Fruit fly (Drosophila melanogaster) whole organism, wandering third instar larva: Measurements from ENCODE around the gene CG5276.
A peak's percentile ranks its signal among the peaks of the same experiment; 100 is the strongest.

ENCODE experiments used
- Abd-B ChIP-seq: fragments of >200 bp; optimal IDR thresholded peaks from 2 replicates; lab custom pipeline; 2017; ENCODE audit warnings: missing biosample characterization, missing genetic modification characterization
- CG32264 ChIP-seq: fragments of 200-800 bp; sonication (Bioruptor generic); optimal IDR thresholded peaks from 2 replicates; lab custom pipeline; 2016; ENCODE audit warnings: missing biosample characterization, missing genetic modification characterization
- CG9705 ChIP-seq: fragments of 200-800 bp; sonication (Bioruptor generic); optimal IDR thresholded peaks from 2 replicates; lab custom pipeline; 2018; ENCODE audit warnings: missing biosample characterization, mild to moderate bottlenecking, missing genetic modification characterization
- CrebA ChIP-seq: fragments of 200-800 bp; sonication (Bioruptor generic); optimal IDR thresholded peaks from 2 replicates; lab custom pipeline; 2016; ENCODE audit warnings: missing biosample characterization, mild to moderate bottlenecking, missing genetic modification characterization, borderline replicate concordance
- Dfd ChIP-seq: fragments of >200 bp; optimal IDR thresholded peaks from 2 replicates; lab custom pipeline; 2017; ENCODE audit warnings: missing biosample characterization, missing genetic modification characterization
- Dif ChIP-seq: fragments of 200-275, 200-300 bp; sonication (Bioruptor generic); optimal IDR thresholded peaks from 2 replicates; lab custom pipeline; 2018; ENCODE audit warnings: missing biosample characterization, missing genetic modification characterization; ENCODE audit not compliant: partially characterized antibody
- GATAd ChIP-seq: sonication (Bioruptor generic); optimal IDR thresholded peaks from 2 replicates; lab custom pipeline; 2016; ENCODE audit warnings: missing biosample characterization, missing genetic modification characterization
- HLH106 ChIP-seq: fragments of 200-800 bp; optimal IDR thresholded peaks from 3 replicates; lab custom pipeline; 2019; ENCODE audit warnings: missing biosample characterization, mild to moderate bottlenecking, missing genetic modification characterization, moderate library complexity
- Hnf4 ChIP-seq: fragments of 200-800 bp; sonication (Bioruptor generic); optimal IDR thresholded peaks from 2 replicates; lab custom pipeline; 2016; ENCODE audit warnings: missing biosample characterization, mild to moderate bottlenecking, missing genetic modification characterization
- Hr78 ChIP-seq: fragments of >200 bp; optimal IDR thresholded peaks from 2 replicates; lab custom pipeline; 2017; ENCODE audit warnings: missing biosample characterization, missing genetic modification characterization
- Hr83 ChIP-seq: fragments of 200-300 bp; sonication (Bioruptor generic); optimal IDR thresholded peaks from 2 replicates; lab custom pipeline; 2016; ENCODE audit warnings: missing biosample characterization, mild to moderate bottlenecking, missing genetic modification characterization, moderate library complexity; ENCODE audit not compliant: poor library complexity, severe bottlenecking
- Jra ChIP-seq: sonication (Bioruptor generic); optimal IDR thresholded peaks from 2 replicates; lab custom pipeline; 2016; ENCODE audit warnings: missing biosample characterization, missing genetic modification characterization
- Mio ChIP-seq: sonication (Bioruptor generic); optimal IDR thresholded peaks from 2 replicates; lab custom pipeline; 2016; ENCODE audit warnings: missing biosample characterization, missing genetic modification characterization
- Myc ChIP-seq: fragments of >200 bp; optimal IDR thresholded peaks from 2 replicates; lab custom pipeline; 2017
- N ChIP-seq: fragments of >200 bp; optimal IDR thresholded peaks from 2 replicates; lab custom pipeline; 2018; ENCODE audit warnings: missing biosample characterization, missing external identifiers, missing genetic modification characterization
- OdsH ChIP-seq: fragments of 200-800 bp; sonication (Bioruptor generic); optimal IDR thresholded peaks from 2 replicates; lab custom pipeline; 2016; ENCODE audit warnings: missing biosample characterization, mild to moderate bottlenecking, missing genetic modification characterization
- Rel ChIP-seq, 2 experiments: fragments of 200-800 bp; sonication (Bioruptor generic) in 1 of 2; optimal IDR thresholded peaks; 2 replicates in 1 of 2; 3 replicates in 1 of 2; lab custom pipeline; 2016 to 2019; ENCODE audit warnings: mild to moderate bottlenecking in 2 of 2, missing biosample characterization in 2 of 2, missing genetic modification characterization in 2 of 2, moderate library complexity in 1 of 2
- Sp1 ChIP-seq: fragments of 200-800 bp; sonication (Bioruptor generic); optimal IDR thresholded peaks from 3 replicates; lab custom pipeline; 2019; ENCODE audit warnings: missing biosample characterization, mild to moderate bottlenecking, missing genetic modification characterization, moderate library complexity
- Vsx2 ChIP-seq: fragments of 200-300, 225-300 bp; sonication (Bioruptor generic); optimal IDR thresholded peaks from 2 replicates; lab custom pipeline; 2018; ENCODE audit warnings: missing biosample characterization, missing genetic modification characterization; ENCODE audit not compliant: partially characterized antibody
- br ChIP-seq: fragments of 200-800 bp; sonication (Bioruptor generic); optimal IDR thresholded peaks from 2 replicates; lab custom pipeline; 2016; ENCODE audit warnings: missing biosample characterization, missing genetic modification characterization
- brk ChIP-seq: fragments of 200-800 bp; sonication (Bioruptor generic); optimal IDR thresholded peaks from 2 replicates; lab custom pipeline; 2016; ENCODE audit warnings: missing biosample characterization, mild to moderate bottlenecking, missing genetic modification characterization
- dl ChIP-seq, 2 experiments: fragments of 175-275, 200-275 bp in 1 of 2; fragments of 200-275 bp in 1 of 2; sonication (Bioruptor generic); optimal IDR thresholded peaks; lab custom pipeline; 2018; ENCODE audit warnings: mild to moderate bottlenecking in 2 of 2, missing biosample characterization in 2 of 2, missing genetic modification characterization in 2 of 2, moderate library complexity in 2 of 2; ENCODE audit not compliant: partially characterized antibody in 2 of 2, insufficient read depth in 1 of 2
- dmrt93B ChIP-seq: fragments of 200-800 bp; sonication (Bioruptor generic); optimal IDR thresholded peaks from 2 replicates; lab custom pipeline; 2018; ENCODE audit warnings: missing biosample characterization, mild to moderate bottlenecking, missing genetic modification characterization
- dsf ChIP-seq: sonication (Bioruptor generic); optimal IDR thresholded peaks from 2 replicates; lab custom pipeline; 2016; ENCODE audit warnings: missing biosample characterization, missing genetic modification characterization, borderline replicate concordance
- ey ChIP-seq: fragments of 200-800 bp; sonication (Bioruptor generic); optimal IDR thresholded peaks from 2 replicates; lab custom pipeline; 2016; ENCODE audit warnings: missing biosample characterization, missing genetic modification characterization
- foxo ChIP-seq, 2 experiments: fragments of 200-800 bp; sonication (Bioruptor generic); optimal IDR thresholded peaks; 2 replicates in 1 of 2; 3 replicates in 1 of 2; lab custom pipeline; 2016 to 2017; ENCODE audit warnings: missing biosample characterization in 2 of 2, missing genetic modification characterization in 2 of 2
- fru ChIP-seq: fragments of 200-800 bp; sonication (Bioruptor generic); optimal IDR thresholded peaks from 3 replicates; lab custom pipeline; 2016; ENCODE audit warnings: missing biosample characterization, mild to moderate bottlenecking, missing genetic modification characterization
- h ChIP-seq: fragments of 200-800 bp; sonication (Bioruptor generic); optimal IDR thresholded peaks from 3 replicates; lab custom pipeline; 2016; ENCODE audit warnings: missing biosample characterization, mild to moderate bottlenecking, missing genetic modification characterization
- jim ChIP-seq: fragments of 175-275, 200-325 bp; sonication (Bioruptor generic); optimal IDR thresholded peaks from 2 replicates; lab custom pipeline; 2016; ENCODE audit warnings: missing biosample characterization, mild to moderate bottlenecking, missing genetic modification characterization
- lola ChIP-seq: fragments of >200 bp; optimal IDR thresholded peaks from 2 replicates; lab custom pipeline; 2017; ENCODE audit warnings: missing biosample characterization, missing genetic modification characterization
- pan ChIP-seq: fragments of >200 bp; optimal IDR thresholded peaks from 2 replicates; lab custom pipeline; 2017
- psq ChIP-seq: fragments of 200-800 bp; sonication (Bioruptor generic); optimal IDR thresholded peaks from 3 replicates; lab custom pipeline; 2017; ENCODE audit warnings: missing biosample characterization, mild to moderate bottlenecking, missing genetic modification characterization, moderate library complexity
- rgr ChIP-seq: fragments of 200-800 bp; sonication (Bioruptor generic); optimal IDR thresholded peaks from 3 replicates; lab custom pipeline; 2016; ENCODE audit warnings: missing biosample characterization, mild to moderate bottlenecking, missing genetic modification characterization
- sage ChIP-seq: fragments of 200-800 bp; sonication (Bioruptor generic); optimal IDR thresholded peaks from 2 replicates; lab custom pipeline; 2016; ENCODE audit warnings: missing biosample characterization, mild to moderate bottlenecking, missing genetic modification characterization
- sv ChIP-seq: fragments of 200-800 bp; sonication (Bioruptor generic); optimal IDR thresholded peaks from 3 replicates; lab custom pipeline; 2016; ENCODE audit warnings: missing biosample characterization, missing genetic modification characterization
- tai ChIP-seq: sonication (Bioruptor generic); optimal IDR thresholded peaks from 2 replicates; lab custom pipeline; 2016; ENCODE audit warnings: missing biosample characterization, missing genetic modification characterization
- usp ChIP-seq: fragments of >200 bp; optimal IDR thresholded peaks from 2 replicates; lab custom pipeline; 2017; ENCODE audit warnings: missing biosample characterization, missing genetic modification characterization
- woc ChIP-seq: sonication (Bioruptor generic); optimal IDR thresholded peaks from 2 replicates; lab custom pipeline; 2016; ENCODE audit warnings: missing biosample characterization, mild to moderate bottlenecking, missing genetic modification characterization

Gene CG5276

DNA sequence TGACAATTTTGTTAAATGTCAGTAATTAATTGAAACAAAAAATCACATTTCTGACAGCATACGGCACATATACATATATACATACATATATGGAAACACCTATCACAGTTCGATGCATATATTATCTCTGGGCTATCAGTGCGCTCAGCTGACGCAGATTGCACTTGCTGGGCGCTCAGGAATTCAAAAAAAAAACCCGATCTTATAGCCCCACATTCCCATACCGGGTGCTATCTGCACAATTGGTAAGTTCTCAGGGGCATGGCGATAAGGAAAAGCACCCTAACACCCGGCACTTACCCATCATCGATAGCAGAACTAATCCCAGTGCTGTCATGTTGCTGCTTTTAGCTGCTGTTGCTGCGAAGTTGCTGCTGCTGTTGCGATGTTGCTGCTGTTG lies 25.7 kb downstream of the CG5276 start:
- TF ChIP-seq sage (GFP tag; lab: Kevin White, UChicago): no peak
- TF ChIP-seq Rel (GFP tag; optimal IDR thresholded peaks at IDR 0.05; lab: Kevin White, UChicago): no peak
- TF ChIP-seq Rel (tag; optimal IDR thresholded peaks at IDR 0.05; lab: Kevin White, UChicago): peak; percentile 81
- peak; percentile 48 for TF ChIP-seq jim (GFP tag; lab: Kevin White, UChicago)

DNA sequence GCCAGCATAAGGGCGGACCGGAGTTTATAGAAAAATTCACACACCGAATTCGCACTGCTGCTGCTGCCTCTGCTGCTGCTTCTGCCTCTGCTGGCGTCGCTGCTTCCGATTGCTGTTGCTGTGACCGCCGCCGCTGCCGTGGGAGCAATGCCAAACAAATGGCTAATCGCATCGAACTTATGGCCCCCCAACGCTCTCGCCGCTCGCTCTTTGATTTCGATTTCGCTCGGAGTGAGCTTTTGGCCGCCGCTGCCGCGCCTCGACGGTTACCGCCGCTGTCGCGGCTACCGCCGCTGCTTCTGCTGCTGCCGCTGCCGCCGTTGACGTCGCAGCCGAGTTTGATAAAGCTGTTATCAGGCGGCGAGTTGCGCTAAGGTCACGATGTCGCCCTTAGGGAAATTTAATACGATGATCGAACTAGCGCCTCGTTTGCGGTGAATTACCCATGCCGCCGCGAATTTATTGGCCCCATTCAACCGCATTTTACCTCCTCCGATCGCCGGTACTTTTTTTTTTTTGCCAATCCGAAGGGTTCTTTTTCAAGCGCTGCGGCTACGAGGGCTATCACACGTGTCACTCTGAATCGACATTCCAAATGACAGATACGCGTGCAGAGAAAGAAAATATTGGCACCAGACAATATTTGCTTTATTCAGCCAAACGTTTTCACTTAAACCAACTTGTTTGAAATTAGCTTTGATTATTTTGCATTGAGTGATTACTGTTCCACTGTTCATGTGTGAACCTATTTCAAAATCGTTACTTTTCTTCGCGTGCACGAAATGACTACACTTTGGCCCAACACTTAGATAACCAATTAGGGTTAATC lies 26.7 kb downstream of the CG5276 start:
- TF ChIP-seq Hnf4 (GFP tag; lab: Kevin White, UChicago) (peak; percentile 39), foxo (GFP tag; optimal IDR thresholded peaks at IDR 0.05; lab: Kevin White, UChicago) (peak in 1 of 2 experiments; percentile 36), GATAd (GFP tag; lab: Kevin White, UChicago) (no peak), lola (no peak), Jra (GFP tag; lab: Kevin White, UChicago) (no peak), dmrt93B (GFP tag; lab: Kevin White, UChicago) (no peak), Abd-B (GFP tag; lab: Kevin White, UChicago) (no peak), CG32264 (no peak), CrebA (GFP tag; lab: Kevin White, UChicago) (no peak), Myc (no peak), OdsH (GFP tag; lab: Kevin White, UChicago) (peak; percentile 8), N (GFP tag; lab: Kevin White, UChicago) (no peak), sv (GFP tag; lab: Kevin White, UChicago) (no peak), Dif (GFP tag; lab: Kevin White, UChicago) (peak; percentile 25), Hr78 (GFP tag; lab: Kevin White, UChicago) (no peak), rgr (peak; percentile 33), CG9705 (GFP tag; lab: Kevin White, UChicago) (no peak), fru (GFP tag; lab: Kevin White, UChicago) (peak; percentile 61), Dfd (GFP tag; lab: Kevin White, UChicago) (no peak), Vsx2 (GFP tag; lab: Kevin White, UChicago) (no peak), br (GFP tag; lab: Kevin White, UChicago) (no peak), usp (GFP tag; lab: Kevin White, UChicago) (no peak), h (GFP tag; lab: Kevin White, UChicago) (peak; percentile 52), pan (lab: Kevin White, UChicago) (no peak), Mio (no peak), dsf (GFP tag; lab: Kevin White, UChicago) (no peak), Sp1 (GFP tag; lab: Kevin White, UChicago) (no peak), brk (no peak), tai (GFP tag; lab: Kevin White, UChicago) (no peak), sage (GFP tag; lab: Kevin White, UChicago) (no peak), ey (GFP tag; lab: Kevin White, UChicago) (peak; percentile 15), HLH106 (peak; percentile 22), Hr83 (GFP tag; lab: Kevin White, UChicago) (no peak), jim (GFP tag; lab: Kevin White, UChicago) (no peak), psq (no peak), woc (no peak), dl (GFP tag; optimal IDR thresholded peaks at IDR 0.05; lab: Kevin White, UChicago; ENCODE audit: insufficient read depth in 1 of 2, partially characterized antibody in 2 of 2) (peak in 1 of 2 experiments; percentile 17), Rel (GFP tag; optimal IDR thresholded peaks at IDR 0.05; lab: Kevin White, UChicago) (no peak), Rel (tag; optimal IDR thresholded peaks at IDR 0.05; lab: Kevin White, UChicago) (no peak)
